Worm (Caenorhabditis elegans) whole organism, L2 larva: Measurements from ENCODE around the gene dhs-12.

Experiments
- R02D3.7 ChIP-seq: fragments of 150-350 bp; optimal IDR thresholded peaks from 2 replicates; lab custom pipeline; 2014; ENCODE audit warnings: missing biosample characterization, missing genetic modification characterization
- alr-1 ChIP-seq: fragments of 150-350 bp; optimal IDR thresholded peaks from 2 replicates; lab custom pipeline; 2014; ENCODE audit warnings: missing biosample characterization, missing genetic modification characterization
- ama-1 ChIP-seq: fragments of 150-350 bp; optimal IDR thresholded peaks from 2 replicates; lab custom pipeline; 2018; ENCODE audit warnings: inconsistent platforms
- elt-1 ChIP-seq: fragments of 150-350 bp; optimal IDR thresholded peaks from 2 replicates; lab custom pipeline; 2014; ENCODE audit warnings: missing biosample characterization, missing genetic modification characterization
- fos-1 ChIP-seq: fragments of 150-350 bp; optimal IDR thresholded peaks from 2 replicates; lab custom pipeline; 2014; ENCODE audit warnings: missing biosample characterization, missing genetic modification characterization
- lin-39 ChIP-seq: fragments of 150-350 bp; optimal IDR thresholded peaks from 2 replicates; lab custom pipeline; 2014; ENCODE audit warnings: missing biosample characterization, missing genetic modification reagents, missing genetic modification characterization
- mab-5 ChIP-seq: fragments of 150-350 bp; optimal IDR thresholded peaks from 2 replicates; lab custom pipeline; 2014; ENCODE audit warnings: missing biosample characterization, missing genetic modification characterization
- nhr-10 ChIP-seq: sonication (generic microtip); optimal IDR thresholded peaks from 2 replicates; lab custom pipeline; 2017; ENCODE audit warnings: missing biosample characterization, missing genetic modification characterization
- nhr-11 ChIP-seq: fragments of 150-350 bp; optimal IDR thresholded peaks from 2 replicates; lab custom pipeline; 2014; ENCODE audit warnings: missing biosample characterization, missing genetic modification characterization
- nhr-12 ChIP-seq: fragments of 150-350 bp; optimal IDR thresholded peaks from 2 replicates; lab custom pipeline; 2014; ENCODE audit warnings: missing biosample characterization, missing genetic modification characterization
- nhr-23 ChIP-seq: fragments of 150-350 bp; optimal IDR thresholded peaks from 2 replicates; lab custom pipeline; 2014; ENCODE audit warnings: missing biosample characterization, missing genetic modification reagents, missing genetic modification characterization
- unc-62 ChIP-seq: fragments of 150-350 bp; optimal IDR thresholded peaks from 2 replicates; lab custom pipeline; 2014; ENCODE audit warnings: missing biosample characterization, missing genetic modification reagents, missing genetic modification characterization

DNA sequence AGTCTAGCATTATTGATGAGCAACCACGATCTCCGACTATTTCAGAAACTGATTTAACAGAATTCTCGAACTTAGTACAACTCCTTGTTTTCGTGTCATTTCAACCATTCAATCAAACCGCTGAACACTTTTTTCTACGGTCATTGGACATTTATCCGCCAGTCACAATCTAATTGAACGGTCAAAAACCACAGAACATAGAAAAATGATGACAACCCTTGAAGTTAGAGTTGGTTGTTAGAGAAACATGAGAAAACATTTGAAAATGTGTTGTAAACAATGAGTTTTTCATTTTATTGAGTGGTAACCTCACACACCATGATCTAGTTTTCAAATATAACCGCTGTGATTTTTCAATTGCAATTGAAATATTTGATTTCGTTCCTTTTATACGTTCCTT lies 2.2 kb downstream of the dhs-12 start:
- TF ChIP-seq elt-1 (no peak), alr-1 (tag; lab: Kevin White, UChicago) (no peak), lin-39 (tag; lab: Kevin White, UChicago) (no peak), unc-62 (GFP tag; lab: Kevin White, UChicago) (no peak), nhr-12 (no peak), mab-5 (tag; lab: Kevin White, UChicago) (no peak), nhr-11 (tag; lab: Kevin White, UChicago) (no peak), ama-1 (lab: Kevin White, UChicago) (no peak), nhr-23 (tag; lab: Kevin White, UChicago) (no peak), R02D3.7 (tag; lab: Kevin White, UChicago) (no peak), fos-1 (tag; lab: Kevin White, UChicago) (no peak), nhr-10 (tag; lab: Kevin White, UChicago) (no peak)
